Worm (Caenorhabditis elegans) whole organism, young adult: ENCODE results near the gene lron-2.

Experiments used
- F33H1.4 ChIP-seq: fragments of 200-800 bp; sonication (Bioruptor generic); IDR thresholded peaks from 2 replicates; pipeline ENCODE4 v1.3.6; 2022; ENCODE audit warnings: missing genetic modification reagents, missing genetic modification characterization, missing compliant biosample characterization
- F49E8.2 ChIP-seq: sonication (generic microtip); optimal IDR thresholded peaks from 3 replicates; lab custom pipeline; 2017; ENCODE audit warnings: missing genetic modification characterization, mild to moderate bottlenecking, missing compliant biosample characterization, antibody characterized with exemption, moderate library complexity; ENCODE audit not compliant: insufficient read depth
- ZK185.1 ChIP-seq: sonication (generic microtip); optimal IDR thresholded peaks from 2 replicates; lab custom pipeline; 2016; ENCODE audit warnings: mild to moderate bottlenecking, missing genetic modification characterization, missing compliant biosample characterization; ENCODE audit not compliant: poor library complexity, severe bottlenecking
- ceh-58 ChIP-seq: fragments of 200-800 bp; sonication (Bioruptor generic); IDR thresholded peaks from 2 replicates; pipeline ENCODE4 v1.3.6; 2022; ENCODE audit warnings: missing genetic modification characterization, missing compliant biosample characterization
- dox-1 ChIP-seq: fragments of 200-800 bp; sonication (Bioruptor generic); IDR thresholded peaks from 2 replicates; pipeline ENCODE4 v1.3.6; 2022; ENCODE audit warnings: missing genetic modification reagents, missing genetic modification characterization, missing compliant biosample characterization
- nfyb-1 ChIP-seq: fragments of 200-800 bp; sonication (Bioruptor generic); IDR thresholded peaks from 2 replicates; pipeline ENCODE4 v1.3.6; 2022; ENCODE audit warnings: missing genetic modification reagents, missing genetic modification characterization, missing compliant biosample characterization
- sea-2 ChIP-seq: fragments of 200-800 bp; sonication (Bioruptor generic); IDR thresholded peaks from 2 replicates; pipeline ENCODE4 v1.3.6; 2022; ENCODE audit warnings: missing genetic modification characterization, missing compliant biosample characterization
- snpc-3.4 ChIP-seq: sonication (generic microtip); optimal IDR thresholded peaks from 2 replicates; lab custom pipeline; 2017; ENCODE audit warnings: missing genetic modification characterization, mild to moderate bottlenecking, missing compliant biosample characterization, antibody characterized with exemption, moderate library complexity, missing genotype, missing genetic modification reagents
- xnd-1 ChIP-seq: sonication (generic microtip); optimal IDR thresholded peaks from 2 replicates; lab custom pipeline; 2016; ENCODE audit warnings: missing genotype, missing genetic modification reagents, missing genetic modification characterization, missing compliant biosample characterization
- ztf-22 ChIP-seq: fragments of 200-800 bp; sonication (Bioruptor generic); optimal IDR thresholded peaks from 2 replicates; lab custom pipeline; 2018; ENCODE audit warnings: mild to moderate bottlenecking, missing genetic modification characterization, moderate library complexity, missing compliant biosample characterization

ce11 chrV:9322886-9323285, 35.5 kb upstream of the lron-2 start, which contains the start of gene tag-153:
- TF ChIP-seq F49E8.2 (tag; lab: Kevin White, UChicago) (no peak), xnd-1 (tag; lab: Kevin White, UChicago) (no peak), dox-1 (no peak), sea-2 (no peak), snpc-3.4 (tag; lab: Kevin White, UChicago) (no peak), ceh-58 (no peak), ztf-22 (GFP tag; lab: Kevin White, UChicago) (no peak), nfyb-1 (GFP tag; lab: Robert Waterston, UW) (no peak), F33H1.4 (no peak), ZK185.1 (no peak)
